Worm (Caenorhabditis elegans) whole organism, L4 larva: ENCODE results near the gene ZK470.2.
A peak's percentile ranks its signal among the peaks of the same experiment; 100 is the strongest.

Source experiments
- F26F4.8 ChIP-seq: fragments of 200-800 bp; sonication (Bioruptor generic); conservative IDR thresholded peaks from 2 replicates; pipeline ENCODE4 v1.3.6; 2022; ENCODE audit warnings: missing genetic modification characterization, missing compliant biosample characterization
- Y105C5A.15 ChIP-seq: fragments of 200-800 bp; sonication (Bioruptor generic); IDR thresholded peaks from 2 replicates; pipeline ENCODE4 v1.3.6; 2022; ENCODE audit warnings: missing genetic modification characterization, missing compliant biosample characterization
- Y48G9A.11 ChIP-seq: fragments of 200-800 bp; sonication (Bioruptor generic); IDR thresholded peaks from 2 replicates; pipeline ENCODE4 v1.3.6; 2022; ENCODE audit warnings: missing genetic modification reagents, missing genetic modification characterization, missing compliant biosample characterization
- aha-1 ChIP-seq: fragments of 150-350 bp; peaks from one replicate; lab custom pipeline; 2014; ENCODE audit warnings: missing biosample characterization, missing genetic modification characterization
- aly-2 ChIP-seq: sonication (generic microtip); optimal IDR thresholded peaks from 2 replicates; lab custom pipeline; 2018; ENCODE audit warnings: missing biosample characterization, missing genetic modification characterization
- arid-1 ChIP-seq: fragments of 200-800 bp; sonication (Bioruptor generic); conservative IDR thresholded peaks from 2 replicates; pipeline ENCODE4 v1.3.6; 2022; ENCODE audit warnings: missing genetic modification reagents, missing genetic modification characterization, missing compliant biosample characterization
- attf-4 ChIP-seq: sonication (generic microtip); optimal IDR thresholded peaks from 3 replicates; lab custom pipeline; 2017; ENCODE audit warnings: missing biosample characterization, missing genetic modification characterization
- ceh-28 ChIP-seq: fragments of 150-350 bp; optimal IDR thresholded peaks from 2 replicates; lab custom pipeline; 2014; ENCODE audit warnings: missing biosample characterization, missing genetic modification reagents, missing genetic modification characterization
- ceh-32 ChIP-seq: sonication (generic microtip); optimal IDR thresholded peaks from 2 replicates; lab custom pipeline; 2016; ENCODE audit warnings: mild to moderate bottlenecking, missing genetic modification characterization, missing compliant biosample characterization; ENCODE audit not compliant: poor library complexity
- ceh-62 ChIP-seq: sonication (generic microtip); optimal IDR thresholded peaks from 2 replicates; lab custom pipeline; 2017; ENCODE audit warnings: missing biosample characterization, missing genetic modification characterization
- ceh-82 ChIP-seq: sonication (generic microtip); optimal IDR thresholded peaks from 2 replicates; lab custom pipeline; 2017; ENCODE audit warnings: missing biosample characterization, missing genetic modification characterization
- ces-1 ChIP-seq: fragments of 150-350 bp; sonication (generic microtip); optimal IDR thresholded peaks from 4 replicates; lab custom pipeline; 2014; ENCODE audit warnings: missing biosample characterization, missing genetic modification reagents, missing genetic modification characterization
- daf-12 ChIP-seq: fragments of 150-350 bp; optimal IDR thresholded peaks from 2 replicates; lab custom pipeline; 2014; ENCODE audit warnings: missing biosample characterization, missing genetic modification reagents, missing genetic modification characterization
- daf-16 ChIP-seq, 3 experiments: sonication (generic microtip); optimal IDR thresholded peaks; 2 replicates each; lab custom pipeline; 2016 to 2017; ENCODE audit warnings: missing genetic modification characterization in 3 of 3, missing genetic modification reagents in 3 of 3, mild to moderate bottlenecking in 2 of 3, missing compliant biosample characterization in 2 of 3, missing biosample characterization in 1 of 3, moderate library complexity in 1 of 3
- daf-19 ChIP-seq: fragments of 200-800 bp; sonication (Bioruptor generic); conservative IDR thresholded peaks from 2 replicates; pipeline ENCODE4 v1.3.6; 2022; ENCODE audit warnings: missing genetic modification characterization, missing compliant biosample characterization
- dmd-6 ChIP-seq: fragments of 200-800 bp; sonication (Bioruptor generic); IDR thresholded peaks from 2 replicates; pipeline ENCODE4 v1.3.6; 2022; ENCODE audit warnings: missing genetic modification reagents, missing genetic modification characterization, missing compliant biosample characterization
- dmd-9 ChIP-seq: fragments of 200-800 bp; sonication (Bioruptor generic); IDR thresholded peaks from 2 replicates; pipeline ENCODE4 v1.3.6; 2022; ENCODE audit warnings: missing genetic modification reagents, missing genetic modification characterization, missing compliant biosample characterization
- dpl-1 ChIP-seq: fragments of 150-350 bp; optimal IDR thresholded peaks from 2 replicates; lab custom pipeline; 2014; ENCODE audit warnings: missing biosample characterization, missing genetic modification reagents, missing genetic modification characterization
- egl-27 ChIP-seq: sonication (generic microtip); optimal IDR thresholded peaks from 3 replicates; lab custom pipeline; 2017; ENCODE audit warnings: missing biosample characterization, missing genetic modification reagents, missing genetic modification characterization
- egl-43 ChIP-seq: fragments of 200-800 bp; sonication (Bioruptor generic); IDR thresholded peaks from 2 replicates; pipeline ENCODE4 v1.3.6; 2022; ENCODE audit warnings: missing genetic modification reagents, missing genetic modification characterization, missing compliant biosample characterization
- fkh-10 ChIP-seq: fragments of 150-350 bp; optimal IDR thresholded peaks from 2 replicates; lab custom pipeline; 2014; ENCODE audit warnings: missing biosample characterization, missing genetic modification reagents, missing genetic modification characterization
- fos-1 ChIP-seq: fragments of 150-350 bp; optimal IDR thresholded peaks from 2 replicates; lab custom pipeline; 2014; ENCODE audit warnings: missing biosample characterization, missing genetic modification characterization
- gei-8 ChIP-seq: fragments of 200-800 bp; sonication (Bioruptor generic); optimal IDR thresholded peaks from 2 replicates; lab custom pipeline; 2018; ENCODE audit warnings: mild to moderate bottlenecking, missing genetic modification characterization, missing compliant biosample characterization
- hlh-30 ChIP-seq: sonication (generic microtip); optimal IDR thresholded peaks from 2 replicates; lab custom pipeline; 2017; ENCODE audit warnings: antibody characterized with exemption, mild to moderate bottlenecking, missing genetic modification characterization, missing compliant biosample characterization; ENCODE audit not compliant: insufficient read depth
- hmg-1.1 ChIP-seq: fragments of 200-800 bp; sonication (Bioruptor generic); IDR thresholded peaks from 2 replicates; pipeline ENCODE4 v1.3.6; 2022; ENCODE audit warnings: missing genetic modification reagents, missing genetic modification characterization, missing compliant biosample characterization
- lim-7 ChIP-seq: fragments of 200-800 bp; sonication (Bioruptor generic); IDR thresholded peaks from 2 replicates; pipeline ENCODE4 v1.3.6; 2022; ENCODE audit warnings: missing genetic modification characterization, missing compliant biosample characterization
- lin-1 ChIP-seq: fragments of 200-800 bp; sonication (Bioruptor generic); IDR thresholded peaks from 2 replicates; pipeline ENCODE4 v1.3.6; 2022; ENCODE audit warnings: missing genetic modification reagents, missing genetic modification characterization, missing compliant biosample characterization
- lin-38 ChIP-seq: fragments of 200-800 bp; sonication (Bioruptor generic); IDR thresholded peaks from 2 replicates; pipeline ENCODE4 v1.3.6; 2022; ENCODE audit warnings: missing genetic modification reagents, missing genetic modification characterization, missing compliant biosample characterization
- lir-3 ChIP-seq: sonication (generic microtip); optimal IDR thresholded peaks from 2 replicates; lab custom pipeline; 2016; ENCODE audit warnings: mild to moderate bottlenecking, missing genetic modification characterization, missing compliant biosample characterization
- lsy-2 ChIP-seq, 2 experiments: fragments of 150-350 bp in 1 of 2; sonication (generic microtip) in 1 of 2; optimal IDR thresholded peaks; 2 replicates each; lab custom pipeline; 2014 to 2017; ENCODE audit warnings: missing biosample characterization in 2 of 2, missing genetic modification characterization in 2 of 2
- madf-5 ChIP-seq, 2 experiments: fragments of 200-800 bp; sonication (Bioruptor generic); IDR thresholded peaks; 2 replicates each; pipeline ENCODE4 v1.3.6; 2022; ENCODE audit warnings: missing compliant biosample characterization in 2 of 2, missing genetic modification characterization in 2 of 2
- madf-9 ChIP-seq: fragments of 200-800 bp; sonication (Bioruptor generic); conservative IDR thresholded peaks from 2 replicates; pipeline ENCODE4 v1.3.6; 2022; ENCODE audit warnings: missing genetic modification reagents, missing genetic modification characterization, missing compliant biosample characterization
- mes-2 ChIP-seq: sonication (generic microtip); optimal IDR thresholded peaks from 2 replicates; lab custom pipeline; 2016; ENCODE audit warnings: missing genotype, mild to moderate bottlenecking, missing genetic modification characterization, missing compliant biosample characterization; ENCODE audit not compliant: poor library complexity, severe bottlenecking
- mxl-2 ChIP-seq: fragments of 200-800 bp; sonication (Bioruptor generic); conservative IDR thresholded peaks from 2 replicates; pipeline ENCODE4 v1.3.6; 2022; ENCODE audit warnings: missing genetic modification reagents, missing genetic modification characterization, missing compliant biosample characterization
- mxl-3 ChIP-seq: fragments of 200-800 bp; sonication (Bioruptor generic); optimal IDR thresholded peaks from 2 replicates; lab custom pipeline; 2018; ENCODE audit warnings: mild to moderate bottlenecking, missing genetic modification characterization, missing compliant biosample characterization
- nhr-102 ChIP-seq: sonication (generic microtip); optimal IDR thresholded peaks from 2 replicates; lab custom pipeline; 2016; ENCODE audit warnings: mild to moderate bottlenecking, missing genetic modification characterization, moderate library complexity, missing compliant biosample characterization
- nhr-11 ChIP-seq: fragments of 150-350 bp; optimal IDR thresholded peaks from 2 replicates; lab custom pipeline; 2014; ENCODE audit warnings: missing biosample characterization, missing genetic modification characterization
- nhr-111 ChIP-seq: fragments of 200-800 bp; sonication (Bioruptor generic); optimal IDR thresholded peaks from 2 replicates; lab custom pipeline; 2018; ENCODE audit warnings: mild to moderate bottlenecking, missing genetic modification characterization, missing compliant biosample characterization
- nhr-237 ChIP-seq: sonication (generic microtip); optimal IDR thresholded peaks from 2 replicates; lab custom pipeline; 2017; ENCODE audit warnings: missing biosample characterization, missing genetic modification characterization
- nhr-28 ChIP-seq: fragments of 150-350 bp; optimal IDR thresholded peaks from 2 replicates; lab custom pipeline; 2014; ENCODE audit warnings: missing biosample characterization, missing genetic modification characterization
- nhr-48 ChIP-seq: sonication (generic microtip); optimal IDR thresholded peaks from 2 replicates; lab custom pipeline; 2016; ENCODE audit warnings: mild to moderate bottlenecking, missing genetic modification characterization, missing compliant biosample characterization
- php-3 ChIP-seq: fragments of 200-800 bp; sonication (Bioruptor generic); IDR thresholded peaks from 2 replicates; pipeline ENCODE4 v1.3.6; 2022; ENCODE audit warnings: missing genetic modification reagents, missing genetic modification characterization, missing compliant biosample characterization
- pqm-1 ChIP-seq: sonication (generic microtip); optimal IDR thresholded peaks from 2 replicates; lab custom pipeline; 2017; ENCODE audit warnings: missing biosample characterization, missing genetic modification characterization
- sdz-12 ChIP-seq: fragments of 200-800 bp; sonication (Bioruptor generic); optimal IDR thresholded peaks from 2 replicates; lab custom pipeline; 2018; ENCODE audit warnings: mild to moderate bottlenecking, missing genetic modification characterization, missing compliant biosample characterization
- spr-1 ChIP-seq: sonication (generic microtip); optimal IDR thresholded peaks from 2 replicates; lab custom pipeline; 2016; ENCODE audit warnings: mild to moderate bottlenecking, missing genetic modification characterization, missing compliant biosample characterization
- tag-97 ChIP-seq: fragments of 200-800 bp; sonication (Bioruptor generic); IDR thresholded peaks from 2 replicates; pipeline ENCODE4 v1.3.6; 2022; ENCODE audit warnings: missing genetic modification characterization, missing compliant biosample characterization
- tra-1 ChIP-seq: fragments of 200-800 bp; sonication (Bioruptor generic); IDR thresholded peaks from 2 replicates; pipeline ENCODE4 v1.3.6; 2022; ENCODE audit warnings: missing genetic modification reagents, missing genetic modification characterization, missing compliant biosample characterization
- vab-7 ChIP-seq: fragments of 200-800 bp; sonication (Bioruptor generic); IDR thresholded peaks from 2 replicates; pipeline ENCODE4 v1.3.6; 2022; ENCODE audit warnings: missing genetic modification reagents, missing genetic modification characterization, missing compliant biosample characterization
- zfp-3 ChIP-seq: fragments of 200-800 bp; sonication (Bioruptor generic); conservative IDR thresholded peaks from 2 replicates; pipeline ENCODE4 v1.3.6; 2022; ENCODE audit warnings: missing genetic modification reagents, missing genetic modification characterization, missing compliant biosample characterization
- zip-11 ChIP-seq: fragments of 200-800 bp; sonication (Bioruptor generic); IDR thresholded peaks from 2 replicates; pipeline ENCODE4 v1.3.6; 2022; ENCODE audit warnings: missing genetic modification characterization, missing compliant biosample characterization
- ztf-11 ChIP-seq: fragments of 150-350 bp; optimal IDR thresholded peaks from 2 replicates; lab custom pipeline; 2014; ENCODE audit warnings: missing biosample characterization, missing genetic modification characterization

The ZK470.2 gene

ce11 chrX:4142202-4142601 lies 7.2 kb downstream of the ZK470.2 start (continued):
- TF ChIP-seq nhr-111 (no peak), dmd-6 (peak; percentile 96), fkh-10 (GFP tag; lab: Kevin White, UChicago) (no peak), Y105C5A.15 (no peak), lin-38 (GFP tag; lab: Robert Waterston, UW) (no peak), ceh-32 (tag; lab: Kevin White, UChicago) (peak; percentile 48), madf-9 (GFP tag; lab: Robert Waterston, UW) (peak; percentile 56; the same call in 1 of the 2 replicates), ztf-11 (tag; lab: Kevin White, UChicago) (no peak), dpl-1 (GFP tag; lab: Kevin White, UChicago) (peak; percentile 14), nhr-28 (tag; lab: Kevin White, UChicago) (peak; percentile 86), lin-1 (GFP tag; lab: Robert Waterston, UW) (peak; percentile 92), mxl-3 (GFP tag; lab: Kevin White, UChicago) (peak; percentile 93), aly-2 (tag; lab: Kevin White, UChicago) (no peak), Y48G9A.11 (GFP tag; lab: Robert Waterston, UW) (0 out of 2 replicates have a peak, but pooled peaks have one; percentile 29), lim-7 (GFP tag; lab: Robert Waterston, UW) (0 out of 2 replicates have a peak, but pooled peaks have one; percentile 10), mxl-2 (GFP tag; lab: Robert Waterston, UW) (no peak), lsy-2 (tag; optimal IDR thresholded peaks at IDR 0.05; lab: Kevin White, UChicago) (peak in 1 of 2 experiments; percentile 74), pqm-1 (no peak), nhr-11 (tag; lab: Kevin White, UChicago) (peak; percentile 83), tag-97 (GFP tag; lab: Robert Waterston, UW) (no peak), nhr-102 (tag; lab: Kevin White, UChicago) (peak; percentile 79), php-3 (GFP tag; lab: Robert Waterston, UW) (peak; percentile 57; the same call in 1 of the 2 replicates), ces-1 (no peak), sdz-12 (no peak), zip-11 (GFP tag; lab: Robert Waterston, UW) (no peak), dmd-9 (0 out of 2 replicates have a peak, but pooled peaks have one; percentile 5), gei-8 (GFP tag; lab: Kevin White, UChicago) (peak; percentile 59), daf-12 (no peak), nhr-48 (tag; lab: Kevin White, UChicago) (peak; percentile 97), hlh-30 (tag; lab: Kevin White, UChicago) (peak; percentile 98), daf-19 (GFP tag; lab: Robert Waterston, UW) (no peak), daf-16 (GFP tag; optimal IDR thresholded peaks at IDR 0.05; lab: Kevin White, UChicago) (peak in 1 of 2 experiments; percentile 22), daf-16 (tag; optimal IDR thresholded peaks at IDR 0.05; lab: Kevin White, UChicago) (peak; percentile 41), nhr-237 (tag; lab: Kevin White, UChicago) (no peak), vab-7 (GFP tag; lab: Robert Waterston, UW) (no peak), lir-3 (no peak), ceh-82 (tag; lab: Kevin White, UChicago) (no peak), attf-4 (no peak), madf-5 (GFP tag; IDR thresholded peaks at IDR 0.05; lab: Robert Waterston, UW) (peak in 1 of 2 experiments; percentile 82; a peak in 1 of 4 replicates), fos-1 (no peak), ceh-62 (tag; lab: Kevin White, UChicago) (no peak), arid-1 (GFP tag; lab: Robert Waterston, UW) (peak; percentile 75), ceh-28 (tag; lab: Kevin White, UChicago) (no peak), tra-1 (GFP tag; lab: Robert Waterston, UW) (peak; percentile 94), egl-43 (GFP tag; lab: Robert Waterston, UW) (peak; percentile 47; the same call in 1 of the 2 replicates), mes-2 (tag; lab: Kevin White, UChicago) (peak; percentile 2), zfp-3 (GFP tag; lab: Robert Waterston, UW) (no peak), spr-1 (peak; percentile 26), aha-1 (tag; lab: Kevin White, UChicago) (peak; percentile 100), F26F4.8 (GFP tag; lab: Robert Waterston, UW) (no peak), hmg-1.1 (GFP tag; lab: Robert Waterston, UW) (peak; percentile 18), egl-27 (tag; lab: Kevin White, UChicago) (no peak)
